Worm (Caenorhabditis elegans) whole organism, early embryonic: Measurements from ENCODE around the gene mbl-1.

Source experiments
- B0310.2 ChIP-seq: sonication (generic microtip); optimal IDR thresholded peaks from 2 replicates; lab custom pipeline; 2016; ENCODE audit warnings: mild to moderate bottlenecking, missing genetic modification characterization, missing compliant biosample characterization
- F13C5.2 ChIP-seq: sonication (generic microtip); optimal IDR thresholded peaks from 2 replicates; lab custom pipeline; 2017; ENCODE audit warnings: mild to moderate bottlenecking, missing genetic modification characterization, inconsistent platforms, missing compliant biosample characterization
- aly-1 ChIP-seq: sonication (generic microtip); optimal IDR thresholded peaks from 2 replicates; lab custom pipeline; 2016; ENCODE audit warnings: missing genetic modification characterization, missing compliant biosample characterization
- ama-1 ChIP-seq: fragments of 150-350 bp; optimal IDR thresholded peaks from 2 replicates; lab custom pipeline; 2014
- ceh-13 ChIP-seq: fragments of 200-800 bp; sonication (Bioruptor generic); optimal IDR thresholded peaks from 2 replicates; lab custom pipeline; 2018; ENCODE audit warnings: mild to moderate bottlenecking, missing genetic modification characterization, missing compliant biosample characterization
- ceh-36 ChIP-seq: sonication (generic microtip); optimal IDR thresholded peaks from 2 replicates; lab custom pipeline; 2016; ENCODE audit warnings: missing genetic modification characterization, inconsistent platforms, missing compliant biosample characterization
- ets-7 ChIP-seq: sonication (generic microtip); optimal IDR thresholded peaks from 2 replicates; lab custom pipeline; 2016; ENCODE audit warnings: missing genotype, missing genetic modification characterization, missing compliant biosample characterization
- flt-1 ChIP-seq: fragments of 200-800 bp; sonication (Bioruptor generic); IDR thresholded peaks from 2 replicates; pipeline ENCODE4 v1.3.6; 2022; ENCODE audit warnings: missing genetic modification characterization, missing compliant biosample characterization
- hmbx-1 ChIP-seq: sonication (generic microtip); optimal IDR thresholded peaks from 2 replicates; lab custom pipeline; 2016; ENCODE audit warnings: mild to moderate bottlenecking, missing genetic modification characterization, missing compliant biosample characterization
- hmg-4 ChIP-seq: fragments of 200-800 bp; sonication (Bioruptor generic); optimal IDR thresholded peaks from 2 replicates; lab custom pipeline; 2018; ENCODE audit warnings: mild to moderate bottlenecking, missing genetic modification characterization, missing compliant biosample characterization
- hnd-1 ChIP-seq: sonication (generic microtip); optimal IDR thresholded peaks from 2 replicates; lab custom pipeline; 2016; ENCODE audit warnings: missing genetic modification characterization, missing compliant biosample characterization
- pes-1 ChIP-seq: fragments of 200-800 bp; sonication (Bioruptor generic); IDR thresholded peaks from 2 replicates; pipeline ENCODE4 v1.3.6; 2022; ENCODE audit warnings: missing genetic modification reagents, missing genetic modification characterization, missing compliant biosample characterization
- scrt-1 ChIP-seq: fragments of 200-800 bp; sonication (Bioruptor generic); IDR thresholded peaks from 2 replicates; pipeline ENCODE4 v1.3.6; 2022; ENCODE audit warnings: missing genetic modification characterization, missing compliant biosample characterization
- sea-1 ChIP-seq: fragments of 200-800 bp; sonication (Bioruptor generic); conservative IDR thresholded peaks from 2 replicates; pipeline ENCODE4 v1.3.6; 2022; ENCODE audit warnings: missing genetic modification characterization, missing compliant biosample characterization

- TF ChIP-seq ama-1 (lab: Kevin White, UChicago) (no peak), scrt-1 (GFP tag; lab: Robert Waterston, UW) (no peak), aly-1 (no peak), pes-1 (GFP tag; lab: Robert Waterston, UW) (no peak), flt-1 (GFP tag; lab: Robert Waterston, UW) (no peak), F13C5.2 (tag; lab: Kevin White, UChicago) (no peak), hmbx-1 (tag; lab: Kevin White, UChicago) (no peak), ets-7 (no peak), ceh-13 (GFP tag; lab: Kevin White, UChicago) (no peak), ceh-36 (tag; lab: Kevin White, UChicago) (no peak), B0310.2 (tag; lab: Kevin White, UChicago) (no peak), hnd-1 (tag; lab: Kevin White, UChicago) (no peak), sea-1 (no peak), hmg-4 (no peak)
Observed at ce11 chrX:17006843-17007242, 28.4 kb downstream of the mbl-1 start.
